Worm (Caenorhabditis elegans): Measurements from ENCODE around the gene famh-161.

DNA sequence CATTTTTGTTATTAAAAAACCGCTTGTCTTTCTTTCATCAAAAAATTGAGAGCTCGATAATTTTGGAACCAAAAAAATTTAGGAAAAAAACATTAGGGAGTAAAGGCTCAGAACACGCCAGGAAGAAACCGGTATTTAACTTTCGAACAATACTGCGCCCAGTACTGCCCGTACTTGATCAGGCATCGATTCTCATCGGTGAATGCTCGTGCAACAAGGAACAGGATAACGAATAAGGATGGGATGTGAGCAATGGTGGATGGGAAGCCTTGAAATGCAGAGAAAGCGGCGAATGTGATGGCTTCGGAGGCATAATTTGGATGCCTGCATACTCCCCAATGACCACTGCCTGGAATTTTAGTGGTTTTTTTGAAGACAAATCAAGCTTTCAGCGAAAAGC is 53.2 kb downstream of the famh-161 start:
- TF ChIP-seq nhr-2 (tag; optimal IDR thresholded peaks at IDR 0.05) (no peak), nhr-237 (tag; optimal IDR thresholded peaks at IDR 0.05) (no peak), ces-1 (GFP tag; optimal IDR thresholded peaks at IDR 0.05) (no peak), snpc-4 (tag; optimal IDR thresholded peaks at IDR 0.05) (no peak), unc-39 (tag; optimal IDR thresholded peaks at IDR 0.05) (no peak), nhr-28 (tag; optimal IDR thresholded peaks at IDR 0.05) (no peak), nhr-76 (tag; optimal IDR thresholded peaks at IDR 0.05) (no peak), M03D4.4 (tag; optimal IDR thresholded peaks at IDR 0.05) (no peak), elt-1 (tag; optimal IDR thresholded peaks at IDR 0.05; ENCODE audit: borderline replicate concordance, insufficient read depth) (no peak), unc-62 (GFP tag; optimal IDR thresholded peaks at IDR 0.05) (no peak)

Data from whole organism, mixed stage, embryonic.